Worm (Caenorhabditis elegans): ENCODE data around the gene ets-9.

- TF ChIP-seq him-1 (tag; optimal IDR thresholded peaks at IDR 0.05) (no peak), W03F9.2 (tag; optimal IDR thresholded peaks at IDR 0.05) (no peak)
Observed at ce11 chrX:4265283-4265907, 14.1 kb upstream of the ets-9 start, which contains the start of gene coel-1.

Measured in whole organism, L4/young adult.